Fruit fly (Drosophila melanogaster) whole organism, embryonic: ENCODE data around the gene CG7914.

Source experiments
- CG10209 ChIP-seq: fragments of 200-800 bp; sonication (Bioruptor generic); optimal IDR thresholded peaks from 3 replicates; lab custom pipeline; 2017; ENCODE audit warnings: missing biosample characterization, mild to moderate bottlenecking, missing genetic modification characterization, missing genetic modification reagents
- CG11560 ChIP-seq: fragments of 200-800 bp; sonication (Bioruptor generic); IDR thresholded peaks from 3 replicates; pipeline ENCODE4 v1.3.6; 2022; ENCODE audit warnings: missing biosample characterization, missing genetic modification characterization
- CG12744 ChIP-seq: fragments of 200-800 bp; sonication (Bioruptor generic); optimal IDR thresholded peaks from 2 replicates; lab custom pipeline; 2016; ENCODE audit warnings: missing biosample characterization, missing genetic modification characterization
- CG1647 ChIP-seq: fragments of 200-800 bp; sonication (Bioruptor generic); optimal IDR thresholded peaks from 3 replicates; lab custom pipeline; 2016; ENCODE audit warnings: missing biosample characterization, missing genetic modification characterization
- CG17361 ChIP-seq: fragments of 200-800 bp; sonication (Bioruptor generic); IDR thresholded peaks from 3 replicates; pipeline ENCODE4 v1.3.6; 2022; ENCODE audit warnings: missing biosample characterization, missing genetic modification characterization
- CG18764 ChIP-seq: fragments of 200-800 bp; sonication (Bioruptor generic); optimal IDR thresholded peaks from 3 replicates; lab custom pipeline; 2016; ENCODE audit warnings: missing biosample characterization, missing genetic modification characterization
- CG31441 ChIP-seq: fragments of 200-800 bp; sonication (Bioruptor generic); IDR thresholded peaks from 2 replicates; pipeline ENCODE4 v1.3.6; 2022; ENCODE audit warnings: missing biosample characterization, missing genetic modification characterization
- CG32772 ChIP-seq: fragments of 200-800 bp; sonication (Bioruptor generic); IDR thresholded peaks from 2 replicates; pipeline ENCODE4 v1.3.6; 2022; ENCODE audit warnings: missing biosample characterization, missing genetic modification characterization
- CG33557 ChIP-seq: fragments of 200-800 bp; sonication (Bioruptor generic); optimal IDR thresholded peaks from 2 replicates; lab custom pipeline; 2019; ENCODE audit warnings: missing biosample characterization, mild to moderate bottlenecking, missing genetic modification characterization, moderate library complexity
- CG34224 ChIP-seq: fragments of 200-800 bp; sonication (Bioruptor generic); IDR thresholded peaks from 3 replicates; pipeline ENCODE4 v1.3.6; 2022; ENCODE audit warnings: missing biosample characterization, missing genetic modification characterization; ENCODE audit not compliant: partially characterized antibody
- CG4360 ChIP-seq: fragments of 200-800 bp; sonication (Bioruptor generic); IDR thresholded peaks from 2 replicates; pipeline ENCODE4 v1.3.6; 2022; ENCODE audit warnings: missing biosample characterization, missing genetic modification characterization
- CG4424 ChIP-seq: fragments of 200-800 bp; sonication (Bioruptor generic); optimal IDR thresholded peaks from 3 replicates; lab custom pipeline; 2016; ENCODE audit warnings: missing biosample characterization, missing genetic modification characterization
- CG4617 ChIP-seq: fragments of 200-800 bp; sonication (Bioruptor generic); optimal IDR thresholded peaks from 3 replicates; lab custom pipeline; 2016; ENCODE audit warnings: missing biosample characterization, missing genetic modification characterization, borderline replicate concordance
- CG4820 ChIP-seq: fragments of 200-800 bp; sonication (Bioruptor generic); optimal IDR thresholded peaks from 3 replicates; lab custom pipeline; 2016; ENCODE audit warnings: missing biosample characterization, missing genetic modification characterization
- CG6175 ChIP-seq: fragments of 200-800 bp; sonication (Bioruptor generic); IDR thresholded peaks from 3 replicates; pipeline ENCODE4 v1.3.6; 2022; ENCODE audit warnings: missing biosample characterization, missing genetic modification characterization
- CG6254 ChIP-seq: fragments of 200-800 bp; sonication (Bioruptor generic); optimal IDR thresholded peaks from 3 replicates; lab custom pipeline; 2017; ENCODE audit warnings: mild to moderate bottlenecking, missing biosample characterization, missing genetic modification reagents, missing genetic modification characterization
- CG7963 ChIP-seq: fragments of 200-800 bp; sonication (Bioruptor generic); IDR thresholded peaks from 3 replicates; pipeline ENCODE4 v1.3.6; 2022; ENCODE audit warnings: missing biosample characterization, missing genetic modification characterization; ENCODE audit not compliant: partially characterized antibody
- CG8281 ChIP-seq: fragments of 200-800 bp; sonication (Bioruptor generic); optimal IDR thresholded peaks from 2 replicates; lab custom pipeline; 2018; ENCODE audit warnings: missing biosample characterization, mild to moderate bottlenecking, missing genetic modification characterization, moderate library complexity
- CG8359 ChIP-seq: fragments of 200-800 bp; sonication (Bioruptor generic); optimal IDR thresholded peaks from 2 replicates; lab custom pipeline; 2017; ENCODE audit warnings: missing biosample characterization, mild to moderate bottlenecking, missing genetic modification characterization, borderline replicate concordance
- D19A ChIP-seq: fragments of 200-800 bp; optimal IDR thresholded peaks from 3 replicates; lab custom pipeline; 2019; ENCODE audit warnings: missing biosample characterization, mild to moderate bottlenecking, missing genetic modification characterization, moderate library complexity
- Dbx ChIP-seq: fragments of 200-800 bp; sonication (Bioruptor generic); IDR thresholded peaks from 3 replicates; pipeline ENCODE4 v1.3.6; 2022; ENCODE audit warnings: missing biosample characterization, missing genetic modification characterization
- Dp ChIP-seq: fragments of 200-800 bp; sonication (Bioruptor generic); optimal IDR thresholded peaks from 2 replicates; lab custom pipeline; 2018; ENCODE audit warnings: missing biosample characterization, mild to moderate bottlenecking, missing genetic modification characterization, moderate library complexity
- E2f1 ChIP-seq: fragments of 200-800 bp; sonication (Bioruptor generic); IDR thresholded peaks from 2 replicates; pipeline ENCODE4 v1.3.6; 2022; ENCODE audit warnings: missing biosample characterization, missing genetic modification characterization
- H2.0 ChIP-seq: fragments of 200-800 bp; sonication (Bioruptor generic); IDR thresholded peaks from 2 replicates; pipeline ENCODE4 v1.3.6; 2022; ENCODE audit warnings: missing biosample characterization, missing genetic modification characterization
- Lhr ChIP-seq: fragments of 200-800 bp; sonication (Bioruptor generic); optimal IDR thresholded peaks from 3 replicates; lab custom pipeline; 2017; ENCODE audit warnings: mild to moderate bottlenecking, missing biosample characterization, missing genetic modification reagents, missing genetic modification characterization
- Med ChIP-seq: fragments of 200-800 bp; sonication (Bioruptor generic); peaks from one replicate; lab custom pipeline; 2016; ENCODE audit warnings: missing biosample characterization, missing genetic modification characterization, mild to moderate bottlenecking, inconsistent platforms, moderate library complexity
- NC2α ChIP-seq: fragments of 200-800 bp; sonication (Bioruptor generic); optimal IDR thresholded peaks from 2 replicates; lab custom pipeline; 2016; ENCODE audit warnings: missing biosample characterization, missing genetic modification characterization
- Neu2 ChIP-seq: fragments of 200-800 bp; sonication (Bioruptor generic); optimal IDR thresholded peaks from 3 replicates; lab custom pipeline; 2016; ENCODE audit warnings: missing biosample characterization, missing genetic modification characterization, borderline replicate concordance
- Ptx1 ChIP-seq: fragments of 200-800 bp; sonication (Bioruptor generic); IDR thresholded peaks from 2 replicates; pipeline ENCODE4 v1.3.6; 2022; ENCODE audit warnings: missing biosample characterization, missing genetic modification characterization
- TFAM ChIP-seq: fragments of 200-800 bp; sonication (Bioruptor generic); optimal IDR thresholded peaks from 2 replicates; lab custom pipeline; 2017; ENCODE audit warnings: missing biosample characterization, missing genetic modification characterization, inconsistent platforms
- Tbp ChIP-seq: fragments of >200 bp; optimal IDR thresholded peaks from 2 replicates; lab custom pipeline; 2018; ENCODE audit warnings: missing biosample characterization, missing genetic modification characterization
- YL-1 ChIP-seq: fragments of 200-800 bp; sonication (Bioruptor generic); optimal IDR thresholded peaks from 3 replicates; lab custom pipeline; 2017; ENCODE audit warnings: missing biosample characterization, mild to moderate bottlenecking, missing genetic modification characterization
- abd-A ChIP-seq: fragments of 200-800 bp; sonication (Bioruptor generic); optimal IDR thresholded peaks from 3 replicates; lab custom pipeline; 2019; ENCODE audit warnings: missing biosample characterization, mild to moderate bottlenecking, missing genetic modification characterization, moderate library complexity
- ac ChIP-seq: fragments of 200-800 bp; sonication (Bioruptor generic); optimal IDR thresholded peaks from 3 replicates; lab custom pipeline; 2017; ENCODE audit warnings: missing biosample characterization, mild to moderate bottlenecking, missing genetic modification characterization
- aop ChIP-seq: fragments of 200-800 bp; sonication (Bioruptor generic); IDR thresholded peaks from 2 replicates; pipeline ENCODE4 v1.3.6; 2022; ENCODE audit warnings: missing biosample characterization, missing genetic modification characterization
- ase ChIP-seq: fragments of 200-800 bp; sonication (Bioruptor generic); IDR thresholded peaks from 3 replicates; pipeline ENCODE4 v1.3.6; 2022; ENCODE audit warnings: missing biosample characterization, missing genetic modification characterization
- bowl ChIP-seq: fragments of 200-800 bp; sonication (Bioruptor generic); IDR thresholded peaks from 2 replicates; pipeline ENCODE4 v1.3.6; 2022; ENCODE audit warnings: missing biosample characterization, missing genetic modification characterization
- cad ChIP-seq: fragments of >200 bp; optimal IDR thresholded peaks from 2 replicates; lab custom pipeline; 2017; ENCODE audit warnings: missing biosample characterization, missing genetic modification characterization
- fu2 ChIP-seq: fragments of 200-800 bp; sonication (Bioruptor generic); optimal IDR thresholded peaks from 2 replicates; lab custom pipeline; 2016; ENCODE audit warnings: missing biosample characterization, missing genetic modification characterization
- kah ChIP-seq: fragments of 200-800 bp; sonication (Bioruptor generic); optimal IDR thresholded peaks from 2 replicates; lab custom pipeline; 2018; ENCODE audit warnings: missing biosample characterization, mild to moderate bottlenecking, missing genetic modification characterization
- klu ChIP-seq: fragments of 200-800 bp; sonication (Bioruptor generic); IDR thresholded peaks from 2 replicates; pipeline ENCODE4 v1.3.6; 2022; ENCODE audit warnings: missing biosample characterization, missing genetic modification characterization
- nau ChIP-seq: fragments of 200-800 bp; sonication (Bioruptor generic); optimal IDR thresholded peaks from 3 replicates; lab custom pipeline; 2017; ENCODE audit warnings: missing biosample characterization, mild to moderate bottlenecking, missing genetic modification characterization, missing genetic modification reagents
- pho ChIP-seq: fragments of 200-800 bp; sonication (Bioruptor generic); optimal IDR thresholded peaks from 2 replicates; lab custom pipeline; 2016; ENCODE audit warnings: missing biosample characterization, missing genetic modification characterization
- phol ChIP-seq: fragments of 200-800 bp; sonication (Bioruptor generic); optimal IDR thresholded peaks from 3 replicates; lab custom pipeline; 2018; ENCODE audit warnings: missing biosample characterization, mild to moderate bottlenecking, missing genetic modification characterization, moderate library complexity
- repo ChIP-seq: fragments of 200-800 bp; sonication (Bioruptor generic); optimal IDR thresholded peaks from 2 replicates; lab custom pipeline; 2016; ENCODE audit warnings: missing biosample characterization, missing genetic modification characterization
- ro ChIP-seq: fragments of 200-800 bp; sonication (Bioruptor generic); IDR thresholded peaks from 2 replicates; pipeline ENCODE4 v1.3.6; 2022; ENCODE audit warnings: missing biosample characterization, missing genetic modification characterization
- sd ChIP-seq: fragments of 200-800 bp; sonication (Bioruptor generic); optimal IDR thresholded peaks from 3 replicates; lab custom pipeline; 2018; ENCODE audit warnings: missing biosample characterization, mild to moderate bottlenecking, missing genetic modification characterization, moderate library complexity
- seq ChIP-seq: fragments of 200-800 bp; sonication (Bioruptor generic); IDR thresholded peaks from 2 replicates; pipeline ENCODE4 v1.3.6; 2022; ENCODE audit warnings: missing biosample characterization, missing genetic modification characterization
- shn ChIP-seq: fragments of 200-800 bp; sonication (Bioruptor generic); optimal IDR thresholded peaks from 3 replicates; lab custom pipeline; 2016; ENCODE audit warnings: missing biosample characterization, missing genetic modification characterization
- slou ChIP-seq: fragments of 200-800 bp; sonication (Bioruptor generic); optimal IDR thresholded peaks from 3 replicates; lab custom pipeline; 2016; ENCODE audit warnings: missing biosample characterization, missing genetic modification characterization
- slp2 ChIP-seq: fragments of 200-800 bp; sonication (Bioruptor generic); optimal IDR thresholded peaks from 2 replicates; lab custom pipeline; 2016; ENCODE audit warnings: missing biosample characterization, missing genetic modification characterization

Gene CG7914

dm6 chrX:19146421-19146952 lies 46.8 kb downstream of the CG7914 start (continued):
- no peak for TF ChIP-seq CG34224 (GFP tag; lab: Robert Waterston, UW)
- TF ChIP-seq E2f1 (GFP tag; lab: Robert Waterston, UW): no peak
- peak; percentile 28 for TF ChIP-seq shn
- no peak for TF ChIP-seq Tbp (GFP tag; lab: Kevin White, UChicago)
- TF ChIP-seq CG8281 (tag; lab: Kevin White, UChicago): no peak
- no peak for TF ChIP-seq kah (GFP tag; lab: Kevin White, UChicago)
- no peak for TF ChIP-seq abd-A (tag; lab: Kevin White, UChicago)
- TF ChIP-seq D19A (tag; lab: Kevin White, UChicago): no peak
- TF ChIP-seq slp2 (GFP tag; lab: Kevin White, UChicago): no peak
- TF ChIP-seq repo (GFP tag; lab: Kevin White, UChicago): no peak
- TF ChIP-seq CG12744 (GFP tag; lab: Kevin White, UChicago): no peak
- TF ChIP-seq cad (GFP tag; lab: Kevin White, UChicago): no peak
- no peak for TF ChIP-seq H2.0 (GFP tag; lab: Robert Waterston, UW)
- peak; percentile 11 for TF ChIP-seq CG4424 (GFP tag; lab: Kevin White, UChicago)
- TF ChIP-seq seq (GFP tag; lab: Robert Waterston, UW): no peak
- TF ChIP-seq aop (GFP tag; lab: Robert Waterston, UW): no peak
- no peak for TF ChIP-seq klu (GFP tag; lab: Robert Waterston, UW)
- no peak for TF ChIP-seq Dp
- TF ChIP-seq pho (GFP tag; lab: Kevin White, UChicago): peak; percentile 19
- no peak for TF ChIP-seq CG11560 (tag; lab: Robert Waterston, UW)
- TF ChIP-seq CG4617: no peak
- no peak for TF ChIP-seq nau (GFP tag; lab: Kevin White, UChicago)
- no peak for TF ChIP-seq CG4360 (GFP tag; lab: Robert Waterston, UW)
- no peak for TF ChIP-seq slou (GFP tag; lab: Kevin White, UChicago)
- TF ChIP-seq ac: no peak
- TF ChIP-seq CG6254 (GFP tag; lab: Kevin White, UChicago): no peak
- no peak for TF ChIP-seq ro (GFP tag; lab: Robert Waterston, UW)

- TF ChIP-seq CG8359 (GFP tag; lab: Kevin White, UChicago): no peak
- TF ChIP-seq Ptx1 (GFP tag; lab: Robert Waterston, UW): 0 out of 2 replicates have a peak, but pooled peaks have one; percentile 8
- TF ChIP-seq CG4820 (GFP tag; lab: Kevin White, UChicago): no peak
- no peak for TF ChIP-seq YL-1
- no peak for TF ChIP-seq CG18764 (GFP tag; lab: Kevin White, UChicago)
- TF ChIP-seq CG33557 (GFP tag; lab: Kevin White, UChicago): no peak
- TF ChIP-seq sd (tag; lab: Kevin White, UChicago): no peak
- no peak for TF ChIP-seq bowl
- peak; percentile 45; the same call in 2 of the 3 replicates for TF ChIP-seq CG17361 (GFP tag; lab: Robert Waterston, UW)
- peak; percentile 76 for TF ChIP-seq Med (GFP tag; lab: Kevin White, UChicago)
- TF ChIP-seq TFAM (GFP tag; lab: Kevin White, UChicago): no peak
- no peak for TF ChIP-seq CG6175 (GFP tag; lab: Robert Waterston, UW)
- TF ChIP-seq CG4424 (GFP tag; lab: Kevin White, UChicago): peak; percentile 26
- no peak for TF ChIP-seq Neu2
- TF ChIP-seq Lhr (GFP tag; lab: Kevin White, UChicago): no peak
- TF ChIP-seq phol (tag; lab: Kevin White, UChicago): peak; percentile 28
- no peak for TF ChIP-seq CG32772 (GFP tag; lab: Robert Waterston, UW)
- TF ChIP-seq CG31441 (GFP tag; lab: Robert Waterston, UW): no peak
- no peak for TF ChIP-seq Dbx (GFP tag; lab: Robert Waterston, UW)
- TF ChIP-seq CG7963 (GFP tag; lab: Robert Waterston, UW): no peak
- no peak for TF ChIP-seq NC2α
- TF ChIP-seq fu2 (GFP tag; lab: Kevin White, UChicago): no peak
- no peak for TF ChIP-seq CG1647
- TF ChIP-seq CG10209 (GFP tag; lab: Kevin White, UChicago): no peak
- TF ChIP-seq ase: no peak
These were observed 48.3 kb downstream of the CG7914 start for dm6 chrX:19144785-19145422.
